Fruit fly (Drosophila melanogaster): ENCODE results near the gene Sr-CIV.

Gene Sr-CIV

dm6 chr2L:3523956-3524355, at the start of gene Sr-CIV:
Gene Sr-CIV (minus strand): TSS chr2L:3524056.
- TF ChIP-seq CTCF (optimal IDR thresholded peaks at IDR 0.05) (no peak), CG8478 (optimal IDR thresholded peaks at IDR 0.05) (no peak)

dm6 chr2L:3573172-3573755, 49.4 kb upstream of the Sr-CIV start:
- TF ChIP-seq CG8478 (optimal IDR thresholded peaks at IDR 0.05), result no peak

- TF ChIP-seq CTCF (optimal IDR thresholded peaks at IDR 0.05) (no peak), CG8478 (optimal IDR thresholded peaks at IDR 0.05) (no peak)
Observed at dm6 chr2L:3572529-3573171, 48.8 kb upstream of the Sr-CIV start.

- TF ChIP-seq CG8478 (optimal IDR thresholded peaks at IDR 0.05) (no peak), CTCF (optimal IDR thresholded peaks at IDR 0.05) (no peak)
Observed at dm6 chr2L:3571457-3571856, 47.6 kb upstream of the Sr-CIV start.

dm6 chr2L:3570566-3570965, 46.7 kb upstream of the Sr-CIV start:
- TF ChIP-seq CTCF (optimal IDR thresholded peaks at IDR 0.05) (no peak), CG8478 (optimal IDR thresholded peaks at IDR 0.05) (no peak)

dm6 chr2L:3569892-3570291, 46.0 kb upstream of the Sr-CIV start:
- TF ChIP-seq CG8478 (optimal IDR thresholded peaks at IDR 0.05) (no peak), CTCF (optimal IDR thresholded peaks at IDR 0.05) (no peak)

dm6 chr2L:3567394-3567793, 43.5 kb upstream of the Sr-CIV start:
- TF ChIP-seq CG8478 (optimal IDR thresholded peaks at IDR 0.05) (no peak), CTCF (optimal IDR thresholded peaks at IDR 0.05) (no peak)

dm6 chr2L:3566532-3566931, 42.7 kb upstream of the Sr-CIV start:
- no peak for TF ChIP-seq CG8478 (optimal IDR thresholded peaks at IDR 0.05)
- no peak for TF ChIP-seq CTCF (optimal IDR thresholded peaks at IDR 0.05)

- TF ChIP-seq CTCF (optimal IDR thresholded peaks at IDR 0.05), result no peak
- no peak for TF ChIP-seq CG8478 (optimal IDR thresholded peaks at IDR 0.05)
Observed at dm6 chr2L:3564556-3564955, 40.7 kb upstream of the Sr-CIV start.

dm6 chr2L:3562435-3562834, 38.6 kb upstream of the Sr-CIV start:
- TF ChIP-seq CG8478 (optimal IDR thresholded peaks at IDR 0.05), result no peak
- no peak for TF ChIP-seq CTCF (optimal IDR thresholded peaks at IDR 0.05)

dm6 chr2L:3559647-3560046, 35.8 kb upstream of the Sr-CIV start:
- TF ChIP-seq CG8478 (optimal IDR thresholded peaks at IDR 0.05) (no peak), CTCF (optimal IDR thresholded peaks at IDR 0.05) (no peak)

dm6 chr2L:3558299-3558698, 34.4 kb upstream of the Sr-CIV start:
- TF ChIP-seq CTCF (optimal IDR thresholded peaks at IDR 0.05) (no peak), CG8478 (optimal IDR thresholded peaks at IDR 0.05) (no peak)

- TF ChIP-seq CTCF (optimal IDR thresholded peaks at IDR 0.05), result no peak
- TF ChIP-seq CG8478 (optimal IDR thresholded peaks at IDR 0.05), result no peak
Observed at dm6 chr2L:3557471-3557870, 33.6 kb upstream of the Sr-CIV start.

- no peak for TF ChIP-seq CG8478 (optimal IDR thresholded peaks at IDR 0.05)
- TF ChIP-seq CTCF (optimal IDR thresholded peaks at IDR 0.05), result no peak
Observed at dm6 chr2L:3556937-3557336, 33.1 kb upstream of the Sr-CIV start.

dm6 chr2L:3555408-3556058, 31.7 kb upstream of the Sr-CIV start:
- TF ChIP-seq CTCF (optimal IDR thresholded peaks at IDR 0.05) (no peak), CG8478 (optimal IDR thresholded peaks at IDR 0.05) (no peak)

dm6 chr2L:3553902-3554301, 30.0 kb upstream of the Sr-CIV start:
- TF ChIP-seq CTCF (optimal IDR thresholded peaks at IDR 0.05) (no peak), CG8478 (optimal IDR thresholded peaks at IDR 0.05) (no peak)
